Fruit fly (Drosophila melanogaster) whole organism, prepupa: Measurements from ENCODE around the gene Cby.

ENCODE experiments used
- CG10631 ChIP-seq: fragments of 200-800 bp; sonication (Bioruptor generic); optimal IDR thresholded peaks from 2 replicates; lab custom pipeline; 2016; ENCODE audit warnings: missing biosample characterization, missing genetic modification characterization
- CG10669 ChIP-seq: fragments of 200-800 bp; sonication (Bioruptor generic); optimal IDR thresholded peaks from 3 replicates; lab custom pipeline; 2018; ENCODE audit warnings: missing biosample characterization, mild to moderate bottlenecking, missing genetic modification characterization, moderate library complexity
- CG11294 ChIP-seq: fragments of 200-800 bp; sonication (Bioruptor generic); IDR thresholded peaks from 2 replicates; pipeline ENCODE4 v1.3.6; 2022; ENCODE audit warnings: missing biosample characterization, missing genetic modification characterization
- CG11762 ChIP-seq: fragments of 200-800 bp; sonication (Bioruptor generic); optimal IDR thresholded peaks from 3 replicates; lab custom pipeline; 2016; ENCODE audit warnings: missing biosample characterization, missing genetic modification characterization; ENCODE audit not compliant: insufficient read depth
- CG11902 ChIP-seq: fragments of 200-800 bp; sonication (Bioruptor generic); optimal IDR thresholded peaks from 3 replicates; lab custom pipeline; 2016; ENCODE audit warnings: missing biosample characterization, missing genetic modification characterization
- CG1621 ChIP-seq: fragments of 200-800 bp; sonication (Bioruptor generic); optimal IDR thresholded peaks from 3 replicates; lab custom pipeline; 2018; ENCODE audit warnings: missing biosample characterization, mild to moderate bottlenecking, missing genetic modification characterization
- CG16779 ChIP-seq: fragments of 200-800 bp; sonication (Bioruptor generic); optimal IDR thresholded peaks from 3 replicates; lab custom pipeline; 2017; ENCODE audit warnings: missing biosample characterization, mild to moderate bottlenecking, missing genetic modification characterization
- CG3032 ChIP-seq: fragments of 200-800 bp; optimal IDR thresholded peaks from 2 replicates; lab custom pipeline; 2019; ENCODE audit warnings: missing biosample characterization, mild to moderate bottlenecking, missing genetic modification characterization, moderate library complexity
- CG31627 ChIP-seq: fragments of 200-800 bp; sonication (Bioruptor generic); optimal IDR thresholded peaks from 3 replicates; lab custom pipeline; 2016; ENCODE audit warnings: missing biosample characterization, missing genetic modification characterization
- CG32006 ChIP-seq: fragments of 200-800 bp; sonication (Bioruptor generic); optimal IDR thresholded peaks from 3 replicates; lab custom pipeline; 2017; ENCODE audit warnings: missing biosample characterization, mild to moderate bottlenecking, missing genetic modification characterization
- CG34406 ChIP-seq: fragments of 200-800 bp; sonication (Bioruptor generic); optimal IDR thresholded peaks from 3 replicates; lab custom pipeline; 2016; ENCODE audit warnings: missing biosample characterization, missing genetic modification characterization
- CG3919 ChIP-seq: fragments of 200-800 bp; sonication (Bioruptor generic); optimal IDR thresholded peaks from 3 replicates; lab custom pipeline; 2016; ENCODE audit warnings: missing biosample characterization, missing genetic modification characterization
- CG4318 ChIP-seq: fragments of 200-800 bp; sonication (Bioruptor generic); optimal IDR thresholded peaks from 3 replicates; lab custom pipeline; 2017; ENCODE audit warnings: missing biosample characterization, mild to moderate bottlenecking, missing genetic modification characterization
- CG6163 ChIP-seq: fragments of 200-800 bp; sonication (Bioruptor generic); IDR thresholded peaks from 3 replicates; pipeline ENCODE4 v1.3.6; 2022; ENCODE audit warnings: missing biosample characterization, missing genetic modification characterization
- CG6276 ChIP-seq: fragments of 200-800 bp; sonication (Bioruptor generic); optimal IDR thresholded peaks from 2 replicates; lab custom pipeline; 2017; ENCODE audit warnings: missing biosample characterization, mild to moderate bottlenecking, missing genetic modification characterization
- CG6792 ChIP-seq: fragments of 200-800 bp; sonication (Bioruptor generic); optimal IDR thresholded peaks from 3 replicates; lab custom pipeline; 2016; ENCODE audit warnings: missing biosample characterization, missing genetic modification characterization
- CG6808 ChIP-seq: fragments of 200-800 bp; sonication (Bioruptor generic); optimal IDR thresholded peaks from 3 replicates; lab custom pipeline; 2017; ENCODE audit warnings: missing biosample characterization, missing genetic modification characterization, mild to moderate bottlenecking, moderate library complexity, missing genetic modification reagents
- CG8119 ChIP-seq: fragments of 200-800 bp; sonication (Bioruptor generic); IDR thresholded peaks from 3 replicates; pipeline ENCODE4 v1.3.6; 2022; ENCODE audit warnings: missing biosample characterization, missing genetic modification characterization
- CG8319 ChIP-seq: fragments of 200-800 bp; sonication (Bioruptor generic); optimal IDR thresholded peaks from 3 replicates; lab custom pipeline; 2016; ENCODE audit warnings: missing biosample characterization, missing genetic modification characterization
- CG8632 ChIP-seq: fragments of 200-800 bp; sonication (Bioruptor generic); optimal IDR thresholded peaks from 3 replicates; lab custom pipeline; 2016; ENCODE audit warnings: missing biosample characterization, missing genetic modification characterization
- CG9139 ChIP-seq: fragments of 200-800 bp; sonication (Bioruptor generic); optimal IDR thresholded peaks from 3 replicates; lab custom pipeline; 2017; ENCODE audit warnings: missing biosample characterization, mild to moderate bottlenecking, missing genetic modification characterization
- Eip75B ChIP-seq: fragments of 200-800 bp; sonication (Bioruptor generic); optimal IDR thresholded peaks from 3 replicates; lab custom pipeline; 2016; ENCODE audit warnings: missing biosample characterization, missing genetic modification characterization
- Eip78C ChIP-seq: fragments of 200-800 bp; sonication (Bioruptor generic); peaks from one replicate; lab custom pipeline; 2016; ENCODE audit warnings: missing biosample characterization, missing genetic modification characterization
- Eip93F ChIP-seq: fragments of 200-800 bp; sonication (Bioruptor generic); optimal IDR thresholded peaks from 2 replicates; lab custom pipeline; 2016; ENCODE audit warnings: missing biosample characterization, mild to moderate bottlenecking, missing genetic modification characterization
- Ets21C ChIP-seq: fragments of 200-800 bp; sonication (Bioruptor generic); optimal IDR thresholded peaks from 3 replicates; lab custom pipeline; 2016; ENCODE audit warnings: missing biosample characterization, missing genetic modification characterization
- Ets96B ChIP-seq: fragments of 200-800 bp; optimal IDR thresholded peaks from 2 replicates; lab custom pipeline; 2019; ENCODE audit warnings: missing biosample characterization, mild to moderate bottlenecking, missing genetic modification characterization, moderate library complexity
- Gug ChIP-seq: fragments of 200-800 bp; sonication (Bioruptor generic); IDR thresholded peaks from 2 replicates; pipeline ENCODE4 v1.3.6; 2022; ENCODE audit warnings: missing biosample characterization, missing genetic modification characterization
- Hr38 ChIP-seq: sonication (Bioruptor generic); optimal IDR thresholded peaks from 2 replicates; lab custom pipeline; 2016; ENCODE audit warnings: missing biosample characterization, missing genetic modification characterization
- Hr39 ChIP-seq: fragments of 200-800 bp; sonication (Bioruptor generic); optimal IDR thresholded peaks from 2 replicates; lab custom pipeline; 2016; ENCODE audit warnings: missing biosample characterization, missing genetic modification characterization
- Hr4 ChIP-seq: fragments of 200-800 bp; sonication (Bioruptor generic); optimal IDR thresholded peaks from 3 replicates; lab custom pipeline; 2016; ENCODE audit warnings: missing biosample characterization, missing genetic modification characterization
- Met ChIP-seq: fragments of 200-800 bp; sonication (Bioruptor generic); optimal IDR thresholded peaks from 3 replicates; lab custom pipeline; 2016; ENCODE audit warnings: missing biosample characterization, missing genetic modification characterization
- OdsH ChIP-seq: fragments of 200-800 bp; sonication (Bioruptor generic); optimal IDR thresholded peaks from 3 replicates; lab custom pipeline; 2016; ENCODE audit warnings: missing biosample characterization, missing genetic modification characterization
- Smox ChIP-seq: fragments of 200-800 bp; sonication (Bioruptor generic); optimal IDR thresholded peaks from 3 replicates; lab custom pipeline; 2016; ENCODE audit warnings: missing biosample characterization, missing genetic modification characterization
- Sox102F ChIP-seq: fragments of 200-800 bp; sonication (Bioruptor generic); optimal IDR thresholded peaks from 2 replicates; lab custom pipeline; 2016; ENCODE audit warnings: missing biosample characterization, mild to moderate bottlenecking, missing genetic modification characterization
- Sox14 ChIP-seq: fragments of 200-800 bp; sonication (Bioruptor generic); optimal IDR thresholded peaks from 3 replicates; lab custom pipeline; 2016; ENCODE audit warnings: missing biosample characterization, missing genetic modification characterization
- Sox15 ChIP-seq: fragments of 200-800 bp; sonication (Bioruptor generic); optimal IDR thresholded peaks from 3 replicates; lab custom pipeline; 2016; ENCODE audit warnings: missing biosample characterization, missing genetic modification characterization
- achi ChIP-seq: fragments of 200-800 bp; sonication (Bioruptor generic); optimal IDR thresholded peaks from 3 replicates; lab custom pipeline; 2016; ENCODE audit warnings: missing biosample characterization, missing genetic modification characterization
- acj6 ChIP-seq: fragments of 200-800 bp; sonication (Bioruptor generic); optimal IDR thresholded peaks from 3 replicates; lab custom pipeline; 2016; ENCODE audit warnings: missing biosample characterization, missing genetic modification characterization
- cyc ChIP-seq: fragments of 200-800 bp; sonication (Bioruptor generic); optimal IDR thresholded peaks from 3 replicates; lab custom pipeline; 2016; ENCODE audit warnings: missing biosample characterization, missing genetic modification characterization
- dac ChIP-seq: fragments of 200-800 bp; sonication (Bioruptor generic); optimal IDR thresholded peaks from 2 replicates; lab custom pipeline; 2017; ENCODE audit warnings: missing biosample characterization, mild to moderate bottlenecking, missing genetic modification characterization
- eg ChIP-seq: fragments of 200-800 bp; sonication (Bioruptor generic); IDR thresholded peaks from 3 replicates; pipeline ENCODE4 v1.3.6; 2022; ENCODE audit warnings: missing biosample characterization, missing genetic modification characterization
- esn ChIP-seq: fragments of 200-800 bp; sonication (Bioruptor generic); optimal IDR thresholded peaks from 2 replicates; lab custom pipeline; 2016; ENCODE audit warnings: missing biosample characterization, mild to moderate bottlenecking, missing genetic modification characterization, moderate library complexity
- fd59A ChIP-seq: fragments of 200-800 bp; sonication (Bioruptor generic); optimal IDR thresholded peaks from 2 replicates; lab custom pipeline; 2017; ENCODE audit warnings: missing biosample characterization, mild to moderate bottlenecking, missing genetic modification characterization, missing genetic modification reagents
- fd85E ChIP-seq: fragments of 200-800 bp; sonication (Bioruptor generic); optimal IDR thresholded peaks from 3 replicates; lab custom pipeline; 2016; ENCODE audit warnings: missing biosample characterization, missing genetic modification characterization
- lz ChIP-seq: fragments of 200-800 bp; sonication (Bioruptor generic); optimal IDR thresholded peaks from 3 replicates; lab custom pipeline; 2016; ENCODE audit warnings: missing biosample characterization, missing genetic modification characterization
- net ChIP-seq: fragments of 200-800 bp; sonication (Bioruptor generic); optimal IDR thresholded peaks from 3 replicates; lab custom pipeline; 2016; ENCODE audit warnings: missing biosample characterization, missing genetic modification characterization
- spab ChIP-seq: fragments of 200-800 bp; sonication (Bioruptor generic); optimal IDR thresholded peaks from 2 replicates; lab custom pipeline; 2017; ENCODE audit warnings: missing biosample characterization, mild to moderate bottlenecking, missing genetic modification characterization, missing genetic modification reagents
- svp ChIP-seq: fragments of 200-800 bp; sonication (Bioruptor generic); peaks from one replicate; lab custom pipeline; 2016; ENCODE audit warnings: missing biosample characterization, missing genetic modification characterization
- topi ChIP-seq: fragments of 200-800 bp; sonication (Bioruptor generic); optimal IDR thresholded peaks from 3 replicates; lab custom pipeline; 2016; ENCODE audit warnings: missing biosample characterization, missing genetic modification characterization
- vri ChIP-seq: fragments of 200-800 bp; sonication (Bioruptor generic); optimal IDR thresholded peaks from 3 replicates; lab custom pipeline; 2016; ENCODE audit warnings: missing biosample characterization, mild to moderate bottlenecking, missing genetic modification characterization

Gene Cby

dm6 chr3R:21892450-21892849 is 24.6 kb downstream of the Cby start (continued):
- TF ChIP-seq Ets21C (GFP tag; lab: Kevin White, UChicago) (no peak), esn (GFP tag; lab: Kevin White, UChicago) (no peak), spab (GFP tag; lab: Kevin White, UChicago) (peak; percentile 36), CG10669 (GFP tag; lab: Kevin White, UChicago) (no peak), Hr38 (GFP tag; lab: Kevin White, UChicago) (no peak), Sox14 (no peak), cyc (GFP tag; lab: Kevin White, UChicago) (no peak), CG3919 (GFP tag; lab: Kevin White, UChicago) (no peak), Smox (GFP tag; lab: Kevin White, UChicago) (no peak), CG9139 (GFP tag; lab: Kevin White, UChicago) (no peak), Sox102F (GFP tag; lab: Kevin White, UChicago) (no peak), fd85E (GFP tag; lab: Kevin White, UChicago) (no peak), CG32006 (peak; percentile 11), Hr4 (GFP tag; lab: Kevin White, UChicago) (no peak), acj6 (GFP tag; lab: Kevin White, UChicago) (no peak), OdsH (GFP tag; lab: Kevin White, UChicago) (no peak), CG6792 (GFP tag; lab: Kevin White, UChicago) (no peak), CG11294 (GFP tag; lab: Robert Waterston, UW) (no peak), topi (GFP tag; lab: Kevin White, UChicago) (no peak), dac (no peak), Ets96B (tag; lab: Kevin White, UChicago) (no peak), Sox15 (GFP tag; lab: Kevin White, UChicago) (no peak), CG16779 (tag; lab: Kevin White, UChicago) (no peak), svp (GFP tag; lab: Kevin White, UChicago) (peak; percentile 32), CG6276 (GFP tag; lab: Kevin White, UChicago) (no peak)

DNA sequence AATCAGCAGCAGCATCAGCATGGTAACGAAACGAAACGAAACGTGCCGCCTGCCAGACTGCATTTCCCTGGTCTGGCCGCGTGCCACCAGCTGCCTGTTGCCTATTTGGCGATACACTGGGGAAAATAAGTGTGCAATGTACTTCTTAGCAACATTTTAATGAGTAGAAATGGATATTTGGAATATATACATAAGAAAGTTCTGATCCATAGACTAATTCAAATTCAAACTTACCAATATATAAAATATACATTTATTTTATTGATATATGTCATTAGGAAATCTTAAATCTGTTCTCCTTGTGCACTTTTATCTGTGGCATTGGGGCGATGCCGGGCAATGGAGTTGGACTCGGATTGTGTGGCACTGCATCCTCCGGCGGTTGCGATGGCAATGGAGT is 26.1 kb downstream of the Cby start:
- TF ChIP-seq CG10631 (peak; percentile 88), svp (GFP tag; lab: Kevin White, UChicago) (peak; percentile 64), CG32006 (peak; percentile 96), Eip78C (GFP tag; lab: Kevin White, UChicago) (peak; percentile 91), CG10669 (GFP tag; lab: Kevin White, UChicago) (peak; percentile 69), achi (GFP tag; lab: Kevin White, UChicago) (peak; percentile 84), CG11294 (GFP tag; lab: Robert Waterston, UW) (peak; percentile 65), eg (GFP tag; lab: Robert Waterston, UW) (peak; percentile 88), CG31627 (GFP tag; lab: Kevin White, UChicago) (no peak), dac (peak; percentile 81), CG8632 (GFP tag; lab: Kevin White, UChicago) (peak; percentile 58), CG11902 (no peak), Sox14 (peak; percentile 57), Hr39 (GFP tag; lab: Kevin White, UChicago) (no peak), CG6792 (GFP tag; lab: Kevin White, UChicago) (peak; percentile 45), acj6 (GFP tag; lab: Kevin White, UChicago) (peak; percentile 70), CG6808 (GFP tag; lab: Kevin White, UChicago) (peak; percentile 78), net (GFP tag; lab: Kevin White, UChicago) (peak; percentile 76), Eip93F (GFP tag; lab: Kevin White, UChicago) (no peak), lz (GFP tag; lab: Kevin White, UChicago) (peak; percentile 22), Met (peak; percentile 23), fd59A (GFP tag; lab: Kevin White, UChicago) (peak; percentile 73), Eip75B (GFP tag; lab: Kevin White, UChicago) (peak; percentile 47), Smox (GFP tag; lab: Kevin White, UChicago) (no peak), CG1621 (tag; lab: Kevin White, UChicago) (peak; percentile 73), CG8119 (GFP tag; lab: Robert Waterston, UW) (peak; percentile 94), CG16779 (tag; lab: Kevin White, UChicago) (peak; percentile 70), CG6163 (GFP tag; lab: Robert Waterston, UW) (peak; percentile 88), CG11762 (GFP tag; lab: Kevin White, UChicago) (peak; percentile 71), CG3032 (tag; lab: Kevin White, UChicago) (peak; percentile 83), CG4318 (GFP tag; lab: Kevin White, UChicago) (peak; percentile 89), Gug (GFP tag; lab: Robert Waterston, UW) (peak; percentile 86), CG8319 (peak; percentile 48), fd85E (GFP tag; lab: Kevin White, UChicago) (no peak), CG34406 (peak; percentile 51), vri (GFP tag; lab: Kevin White, UChicago) (no peak), topi (GFP tag; lab: Kevin White, UChicago) (peak; percentile 12)
